Fruit fly (Drosophila melanogaster) whole organism, embryonic: ENCODE results near the gene ath.

ENCODE experiments used
- Aef1 ChIP-seq: fragments of 200-800 bp; sonication (Bioruptor generic); IDR thresholded peaks from 3 replicates; pipeline ENCODE4 v1.3.6; 2022; ENCODE audit warnings: missing biosample characterization, missing genetic modification characterization
- Antp ChIP-seq: fragments of 200-800 bp; sonication (Bioruptor generic); optimal IDR thresholded peaks from 3 replicates; lab custom pipeline; 2016; ENCODE audit warnings: missing biosample characterization, missing genetic modification characterization
- Atf-2 ChIP-seq: fragments of 200-800 bp; sonication (Bioruptor generic); optimal IDR thresholded peaks from 2 replicates; lab custom pipeline; 2016; ENCODE audit warnings: missing biosample characterization, missing genetic modification characterization
- B-H2 ChIP-seq: fragments of 200-800 bp; sonication (Bioruptor generic); optimal IDR thresholded peaks from 2 replicates; lab custom pipeline; 2018; ENCODE audit warnings: missing biosample characterization, mild to moderate bottlenecking, missing genetic modification characterization
- CG12104 ChIP-seq: fragments of 200-800 bp; sonication (Bioruptor generic); optimal IDR thresholded peaks from 3 replicates; lab custom pipeline; 2016; ENCODE audit warnings: missing biosample characterization, missing genetic modification characterization
- CG12219 ChIP-seq: fragments of 200-800 bp; sonication (Bioruptor generic); optimal IDR thresholded peaks from 3 replicates; lab custom pipeline; 2018; ENCODE audit warnings: missing biosample characterization, mild to moderate bottlenecking, missing genetic modification characterization
- CG12299 ChIP-seq: fragments of 200-800 bp; sonication (Bioruptor generic); optimal IDR thresholded peaks from 2 replicates; lab custom pipeline; 2018; ENCODE audit warnings: missing biosample characterization, mild to moderate bottlenecking, missing genetic modification characterization
- CG14050 ChIP-seq: fragments of 200-800 bp; sonication (Bioruptor generic); IDR thresholded peaks from 3 replicates; pipeline ENCODE4 v1.3.6; 2022; ENCODE audit warnings: missing biosample characterization, missing genetic modification characterization
- CG14860 ChIP-seq: fragments of 200-800 bp; sonication (Bioruptor generic); IDR thresholded peaks from 3 replicates; pipeline ENCODE4 v1.3.6; 2022; ENCODE audit warnings: missing biosample characterization, missing genetic modification characterization; ENCODE audit not compliant: partially characterized antibody
- CG15601 ChIP-seq: fragments of 200-800 bp; sonication (Bioruptor generic); optimal IDR thresholded peaks from 3 replicates; lab custom pipeline; 2019; ENCODE audit warnings: missing biosample characterization, mild to moderate bottlenecking, missing genetic modification characterization, moderate library complexity
- CG15696 ChIP-seq: fragments of 200-800 bp; sonication (Bioruptor generic); optimal IDR thresholded peaks from 2 replicates; lab custom pipeline; 2019; ENCODE audit warnings: missing biosample characterization, mild to moderate bottlenecking, missing genetic modification characterization, moderate library complexity
- CG16863 ChIP-seq: fragments of 200-800 bp; sonication (Bioruptor generic); optimal IDR thresholded peaks from 3 replicates; lab custom pipeline; 2016; ENCODE audit warnings: missing biosample characterization, missing genetic modification characterization
- CG17328 ChIP-seq: fragments of 200-800 bp; sonication (Bioruptor generic); IDR thresholded peaks from 2 replicates; pipeline ENCODE4 v1.3.6; 2022; ENCODE audit warnings: missing biosample characterization, missing genetic modification characterization
- CG2129 ChIP-seq: fragments of 200-800 bp; sonication (Bioruptor generic); IDR thresholded peaks from 2 replicates; pipeline ENCODE4 v1.3.6; 2022; ENCODE audit warnings: missing biosample characterization, missing genetic modification characterization; ENCODE audit not compliant: partially characterized antibody
- CG30431 ChIP-seq: fragments of 200-800 bp; sonication (Bioruptor generic); optimal IDR thresholded peaks from 2 replicates; lab custom pipeline; 2017; ENCODE audit warnings: missing biosample characterization, missing genetic modification characterization
- CG3281 ChIP-seq: fragments of 200-800 bp; sonication (Bioruptor generic); optimal IDR thresholded peaks from 3 replicates; lab custom pipeline; 2017; ENCODE audit warnings: missing biosample characterization, mild to moderate bottlenecking, missing genetic modification characterization
- CG34422 ChIP-seq: fragments of 200-800 bp; sonication (Bioruptor generic); IDR thresholded peaks from 3 replicates; pipeline ENCODE4 v1.3.6; 2022; ENCODE audit warnings: missing biosample characterization, missing genetic modification characterization
- CG3726 ChIP-seq: fragments of 200-800 bp; sonication (Bioruptor generic); IDR thresholded peaks from 3 replicates; pipeline ENCODE4, ENCODE4 v1.3.6; 2022; ENCODE audit warnings: missing biosample characterization, missing genetic modification characterization
- CG6272 ChIP-seq: fragments of 200-800 bp; sonication (Bioruptor generic); IDR thresholded peaks from 2 replicates; pipeline ENCODE4 v1.3.6; 2022; ENCODE audit warnings: missing biosample characterization, missing genetic modification characterization
- CG7556 ChIP-seq: fragments of 200-800 bp; sonication (Bioruptor generic); optimal IDR thresholded peaks from 2 replicates; lab custom pipeline; 2017; ENCODE audit warnings: missing biosample characterization, mild to moderate bottlenecking, missing genetic modification characterization
- CG7839 ChIP-seq: fragments of 200-800 bp; sonication (Bioruptor generic); optimal IDR thresholded peaks from 3 replicates; lab custom pipeline; 2018; ENCODE audit warnings: missing biosample characterization, mild to moderate bottlenecking, missing genetic modification characterization, moderate library complexity
- CG7987 ChIP-seq: fragments of 200-800 bp; sonication (Bioruptor generic); optimal IDR thresholded peaks from 2 replicates; lab custom pipeline; 2018; ENCODE audit warnings: missing biosample characterization, mild to moderate bottlenecking, missing genetic modification characterization, moderate library complexity
- CTCF ChIP-seq: fragments of 200-800 bp; sonication (Bioruptor generic); optimal IDR thresholded peaks from 2 replicates; lab custom pipeline; 2017; ENCODE audit warnings: missing biosample characterization, mild to moderate bottlenecking, missing genetic modification characterization, moderate library complexity
- Deaf1 ChIP-seq: fragments of 200-800 bp; optimal IDR thresholded peaks from 3 replicates; lab custom pipeline; 2019; ENCODE audit warnings: missing biosample characterization, mild to moderate bottlenecking, missing genetic modification characterization, moderate library complexity
- E2f2 ChIP-seq: fragments of 200-800 bp; sonication (Bioruptor generic); IDR thresholded peaks from 2 replicates; pipeline ENCODE4 v1.3.6; 2022; ENCODE audit warnings: missing biosample characterization, missing genetic modification characterization
- Ets97D ChIP-seq: fragments of 200-800 bp; sonication (Bioruptor generic); optimal IDR thresholded peaks from 3 replicates; lab custom pipeline; 2016; ENCODE audit warnings: missing biosample characterization, missing genetic modification characterization
- H15 ChIP-seq: fragments of 200-800 bp; sonication (Bioruptor generic); IDR thresholded peaks from 3 replicates; pipeline ENCODE4 v1.3.6; 2022; ENCODE audit warnings: missing biosample characterization, missing genetic modification characterization
- HmgD ChIP-seq: fragments of 200-800 bp; sonication (Bioruptor generic); optimal IDR thresholded peaks from 3 replicates; lab custom pipeline; 2016; ENCODE audit warnings: missing biosample characterization, missing genetic modification characterization
- HmgZ ChIP-seq: fragments of 200-800 bp; sonication (Bioruptor generic); optimal IDR thresholded peaks from 2 replicates; lab custom pipeline; 2018; ENCODE audit warnings: missing biosample characterization, mild to moderate bottlenecking, missing genetic modification characterization
- Meics ChIP-seq: fragments of 200-800 bp; sonication (Bioruptor generic); optimal IDR thresholded peaks from 2 replicates; lab custom pipeline; 2017; ENCODE audit warnings: missing biosample characterization, mild to moderate bottlenecking, missing genetic modification characterization
- Mrtf ChIP-seq: fragments of 200-800 bp; sonication (Bioruptor generic); IDR thresholded peaks from 3 replicates; pipeline ENCODE4 v1.3.6; 2022; ENCODE audit warnings: missing biosample characterization, missing genetic modification characterization
- NC2α ChIP-seq: fragments of 200-800 bp; sonication (Bioruptor generic); optimal IDR thresholded peaks from 2 replicates; lab custom pipeline; 2016; ENCODE audit warnings: missing biosample characterization, missing genetic modification characterization
- Sox100B ChIP-seq: fragments of 200-800 bp; sonication (Bioruptor generic); optimal IDR thresholded peaks from 3 replicates; lab custom pipeline; 2018; ENCODE audit warnings: missing biosample characterization, mild to moderate bottlenecking, missing genetic modification characterization
- ara ChIP-seq: fragments of 200-800 bp; sonication (Bioruptor generic); IDR thresholded peaks from 2 replicates; pipeline ENCODE4 v1.3.6; 2022; ENCODE audit warnings: missing biosample characterization, missing genetic modification characterization
- crc ChIP-seq: fragments of 200-800 bp; sonication (Bioruptor generic); optimal IDR thresholded peaks from 2 replicates; lab custom pipeline; 2016; ENCODE audit warnings: missing biosample characterization, missing genetic modification characterization
- da ChIP-seq: fragments of 200-800 bp; sonication (Bioruptor generic); optimal IDR thresholded peaks from 2 replicates; lab custom pipeline; 2016; ENCODE audit warnings: missing biosample characterization, missing genetic modification characterization
- dmrt11E ChIP-seq: fragments of 200-800 bp; sonication (Bioruptor generic); optimal IDR thresholded peaks from 3 replicates; lab custom pipeline; 2018; ENCODE audit warnings: missing biosample characterization, mild to moderate bottlenecking, missing genetic modification characterization, moderate library complexity
- emc ChIP-seq: fragments of 200-800 bp; sonication (Bioruptor generic); optimal IDR thresholded peaks from 2 replicates; lab custom pipeline; 2016; ENCODE audit warnings: missing biosample characterization, missing genetic modification characterization
- gcm ChIP-seq: fragments of 200-800 bp; sonication (Bioruptor generic); optimal IDR thresholded peaks from 2 replicates; lab custom pipeline; 2019; ENCODE audit warnings: missing biosample characterization, mild to moderate bottlenecking, missing genetic modification characterization, moderate library complexity
- grn ChIP-seq: fragments of 200-800 bp; sonication (Bioruptor generic); optimal IDR thresholded peaks from 3 replicates; lab custom pipeline; 2017; ENCODE audit warnings: missing biosample characterization, missing genetic modification characterization
- org-1 ChIP-seq: fragments of 200-800 bp; sonication (Bioruptor generic); optimal IDR thresholded peaks from 2 replicates; lab custom pipeline; 2017; ENCODE audit warnings: missing biosample characterization, missing genetic modification characterization
- p53 ChIP-seq: fragments of 200-800 bp; sonication (Bioruptor generic); optimal IDR thresholded peaks from 2 replicates; lab custom pipeline; 2016; ENCODE audit warnings: missing biosample characterization, missing genetic modification characterization
- pnt ChIP-seq: fragments of 200-800 bp; sonication (Bioruptor generic); optimal IDR thresholded peaks from 3 replicates; lab custom pipeline; 2016; ENCODE audit warnings: missing biosample characterization, missing genetic modification characterization
- row ChIP-seq: fragments of 200-800 bp; sonication (Bioruptor generic); IDR thresholded peaks from 3 replicates; pipeline ENCODE4 v1.3.6; 2022; ENCODE audit warnings: missing biosample characterization, missing genetic modification characterization
- run ChIP-seq: fragments of 200-800 bp; sonication (Bioruptor generic); optimal IDR thresholded peaks from 3 replicates; lab custom pipeline; 2018; ENCODE audit warnings: missing biosample characterization, mild to moderate bottlenecking, missing genetic modification characterization
- sens-2 ChIP-seq: fragments of 200-800 bp; sonication (Bioruptor generic); IDR thresholded peaks from 2 replicates; pipeline ENCODE4 v1.3.6; 2022; ENCODE audit warnings: missing biosample characterization, missing genetic modification characterization
- shn ChIP-seq: fragments of 200-800 bp; sonication (Bioruptor generic); optimal IDR thresholded peaks from 3 replicates; lab custom pipeline; 2016; ENCODE audit warnings: missing biosample characterization, missing genetic modification characterization
- so ChIP-seq: fragments of 200-800 bp; sonication (Bioruptor generic); IDR thresholded peaks from 3 replicates; pipeline ENCODE4 v1.3.6; 2022; ENCODE audit warnings: missing biosample characterization, missing genetic modification characterization
- sug ChIP-seq: fragments of 200-800 bp; optimal IDR thresholded peaks from 2 replicates; lab custom pipeline; 2019; ENCODE audit warnings: missing biosample characterization, mild to moderate bottlenecking, missing genetic modification characterization, moderate library complexity
- vvl ChIP-seq: fragments of 200-800 bp; sonication (Bioruptor generic); IDR thresholded peaks from 2 replicates; pipeline ENCODE4 v1.3.6; 2022; ENCODE audit warnings: missing biosample characterization, missing genetic modification characterization
- yki ChIP-seq: fragments of >200 bp; optimal IDR thresholded peaks from 3 replicates; lab custom pipeline; 2018
- zen ChIP-seq: fragments of 200-800 bp; sonication (Bioruptor generic); optimal IDR thresholded peaks from 3 replicates; lab custom pipeline; 2018; ENCODE audit warnings: missing biosample characterization, mild to moderate bottlenecking, missing genetic modification characterization, moderate library complexity

ath gene

DNA sequence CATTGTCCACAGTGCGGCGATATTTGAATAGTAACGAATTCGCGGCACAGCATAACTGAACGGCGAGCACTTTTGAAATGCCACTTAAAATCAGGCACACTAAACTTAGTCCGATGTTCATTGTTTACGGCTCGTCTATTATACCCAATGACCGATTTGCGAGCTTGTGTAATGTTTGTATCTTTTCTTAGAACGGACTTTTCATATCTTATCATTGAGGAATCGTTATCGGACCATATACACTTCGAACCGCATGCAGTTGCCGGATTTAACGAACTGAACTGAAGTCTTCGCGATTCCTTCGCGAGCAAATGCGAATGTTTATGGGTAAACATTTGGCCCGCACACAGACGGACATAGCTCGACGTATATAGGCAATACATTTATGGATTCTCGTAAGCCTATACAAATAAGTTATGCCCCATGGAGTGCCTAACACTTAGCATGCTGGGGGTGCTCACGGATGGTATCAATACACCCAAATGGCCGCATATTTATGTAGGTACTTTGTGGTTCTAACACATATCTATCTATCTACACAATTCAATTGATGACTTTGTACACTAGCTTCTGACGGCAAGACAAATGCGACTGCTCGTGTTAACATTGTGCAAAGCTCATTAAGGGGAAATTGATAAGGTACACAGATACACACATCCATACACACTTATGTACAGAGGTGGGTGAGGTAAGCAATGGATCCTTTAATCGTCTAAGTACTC is 26.9 kb downstream of the ath start, which contains the start of gene mthl15 (continued):
- peak; percentile 87 for TF ChIP-seq Meics
- TF ChIP-seq CG12299 (tag; lab: Kevin White, UChicago): peak; percentile 5
- no peak for TF ChIP-seq org-1 (GFP tag; lab: Kevin White, UChicago)
- no peak for TF ChIP-seq CG30431 (GFP tag; lab: Kevin White, UChicago)
- TF ChIP-seq NC2α: peak; percentile 22
- peak; percentile 1 for TF ChIP-seq CG3281 (GFP tag; lab: Kevin White, UChicago)
- TF ChIP-seq CTCF (GFP tag; lab: Kevin White, UChicago): no peak
- no peak for TF ChIP-seq CG7556 (GFP tag; lab: Kevin White, UChicago)
- TF ChIP-seq CG15601 (tag; lab: Kevin White, UChicago): no peak
- TF ChIP-seq HmgD (GFP tag; lab: Kevin White, UChicago): no peak
- no peak for TF ChIP-seq p53 (GFP tag; lab: Kevin White, UChicago)
- TF ChIP-seq CG34422: no peak
- TF ChIP-seq H15 (GFP tag; lab: Robert Waterston, UW): no peak
- 0 out of 3 replicates have a peak, but pooled peaks have one; percentile 11 for TF ChIP-seq row (GFP tag; lab: Robert Waterston, UW)
- TF ChIP-seq vvl (GFP tag; lab: Robert Waterston, UW): no peak
- no peak for TF ChIP-seq CG2129
- no peak for TF ChIP-seq so (GFP tag; lab: Robert Waterston, UW)
- TF ChIP-seq grn (GFP tag; lab: Kevin White, UChicago): peak; percentile 28
- no peak for TF ChIP-seq da
- TF ChIP-seq E2f2: peak; percentile 21; the same call in 1 of the 2 replicates
- TF ChIP-seq pnt (GFP tag; lab: Kevin White, UChicago): no peak
- no peak for TF ChIP-seq CG6272 (GFP tag; lab: Robert Waterston, UW)
- TF ChIP-seq sens-2 (GFP tag; lab: Robert Waterston, UW): no peak
- no peak for TF ChIP-seq ara (GFP tag; lab: Robert Waterston, UW)
- TF ChIP-seq CG7987 (GFP tag; lab: Kevin White, UChicago): peak; percentile 33
- peak; percentile 10 for TF ChIP-seq Sox100B (GFP tag; lab: Kevin White, UChicago)
- peak; percentile 32 for TF ChIP-seq zen (tag; lab: Kevin White, UChicago)
- TF ChIP-seq Ets97D (GFP tag; lab: Kevin White, UChicago): no peak
- TF ChIP-seq CG7839 (tag; lab: Kevin White, UChicago): no peak
- TF ChIP-seq yki (lab: Kevin White, UChicago): no peak
- TF ChIP-seq Antp (GFP tag; lab: Kevin White, UChicago): no peak
- no peak for TF ChIP-seq CG12104 (GFP tag; lab: Kevin White, UChicago)
- TF ChIP-seq CG16863: no peak
- peak; percentile 21 for TF ChIP-seq gcm (GFP tag; lab: Kevin White, UChicago)
- peak; percentile 34 for TF ChIP-seq CG15696
- peak; percentile 94 for TF ChIP-seq sug (tag; lab: Kevin White, UChicago)
- TF ChIP-seq Mrtf (GFP tag; lab: Robert Waterston, UW): no peak
- TF ChIP-seq Atf-2 (GFP tag; lab: Kevin White, UChicago): no peak
- no peak for TF ChIP-seq CG14860 (GFP tag; lab: Robert Waterston, UW)
- TF ChIP-seq Deaf1 (tag; lab: Kevin White, UChicago): peak; percentile 72
- TF ChIP-seq shn (GFP tag; lab: Kevin White, UChicago): no peak
- TF ChIP-seq CG12219 (GFP tag; lab: Kevin White, UChicago): peak; percentile 31
- TF ChIP-seq CG3726 (GFP tag; lab: Robert Waterston, UW): no peak
- no peak for TF ChIP-seq run
- no peak for TF ChIP-seq B-H2
- TF ChIP-seq CG17328: 0 out of 2 replicates have a peak, but pooled peaks have one; percentile 29
- TF ChIP-seq CG14050 (GFP tag; lab: Robert Waterston, UW): no peak
- peak; percentile 34 for TF ChIP-seq dmrt11E (tag; lab: Kevin White, UChicago)
- peak; percentile 6 for TF ChIP-seq crc
- TF ChIP-seq HmgZ (tag; lab: Kevin White, UChicago): peak; percentile 54
- no peak for TF ChIP-seq emc (GFP tag; lab: Kevin White, UChicago)
- no peak for TF ChIP-seq Aef1 (GFP tag; lab: Robert Waterston, UW)
